Worm (Caenorhabditis elegans) whole organism, L3 larva: Measurements from ENCODE around the gene dpy-26.
"Not testable (repeated sequence)": the region's sequence is repeated elsewhere in the genome, so short reads cannot be mapped to it uniquely, and the experiment has no call there.

Source experiments
- ceh-16 ChIP-seq: sonication (generic microtip); optimal IDR thresholded peaks from 2 replicates; lab custom pipeline; 2017; ENCODE audit warnings: missing biosample characterization, missing genetic modification characterization
- egl-27 ChIP-seq: sonication (generic microtip); optimal IDR thresholded peaks from 4 replicates; lab custom pipeline; 2017; ENCODE audit warnings: missing biosample characterization, missing genetic modification reagents, missing genetic modification characterization
- fkh-10 ChIP-seq: sonication (generic microtip); optimal IDR thresholded peaks from 2 replicates; lab custom pipeline; 2017; ENCODE audit warnings: missing biosample characterization, missing genetic modification reagents, missing genetic modification characterization
- mdl-1 ChIP-seq: fragments of 150-350 bp; optimal IDR thresholded peaks from 2 replicates; lab custom pipeline; 2014; ENCODE audit warnings: missing biosample characterization, missing genetic modification characterization
- nhr-28 ChIP-seq: fragments of 150-350 bp; optimal IDR thresholded peaks from 2 replicates; lab custom pipeline; 2014; ENCODE audit warnings: missing biosample characterization, missing genetic modification characterization
- nhr-67 ChIP-seq: fragments of 150-350 bp; optimal IDR thresholded peaks from 2 replicates; lab custom pipeline; 2014; ENCODE audit warnings: missing biosample characterization, missing genetic modification characterization
- unc-62 ChIP-seq: fragments of 150-350 bp; sonication (generic microtip); optimal IDR thresholded peaks from 4 replicates; lab custom pipeline; 2014; ENCODE audit warnings: missing biosample characterization, missing genetic modification reagents, missing genetic modification characterization
- ztf-4 ChIP-seq: fragments of 150-350 bp; optimal IDR thresholded peaks from 2 replicates; lab custom pipeline; 2014; ENCODE audit warnings: missing biosample characterization, missing genetic modification characterization

DNA sequence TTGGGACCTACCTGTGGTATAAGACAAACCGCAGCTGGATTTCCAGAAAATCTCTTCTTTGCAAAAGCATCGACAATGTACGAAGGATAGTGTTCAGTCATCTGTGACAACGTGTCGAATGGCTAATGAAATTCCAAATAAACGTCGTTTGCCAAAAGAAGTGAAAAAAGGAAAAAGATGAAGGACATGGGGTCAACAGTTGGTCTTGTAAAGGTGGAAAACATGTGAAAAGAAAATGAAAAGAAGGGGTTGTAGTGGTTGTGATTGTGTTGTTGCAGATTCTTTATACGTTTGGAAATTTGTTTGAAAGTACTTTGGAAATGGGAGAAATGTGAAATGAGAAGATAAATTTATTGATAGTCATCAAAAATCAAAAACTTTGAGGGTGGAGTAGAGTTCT is 25.8 kb upstream of the dpy-26 start, which contains the start of gene T04A11.1:
- not testable (repeated sequence) for TF ChIP-seq nhr-28 (tag; lab: Kevin White, UChicago); ceh-16 (tag; lab: Kevin White, UChicago); mdl-1 (tag; lab: Kevin White, UChicago); unc-62 (GFP tag; lab: Kevin White, UChicago); fkh-10 (GFP tag; lab: Kevin White, UChicago); egl-27; ztf-4 (tag; lab: Kevin White, UChicago); nhr-67
